Worm (Caenorhabditis elegans) whole organism, L4/young adult: ENCODE results near the gene T01B4.3.

Experiments
- W03F9.2 ChIP-seq: fragments of 150-350 bp; optimal IDR thresholded peaks from 2 replicates; lab custom pipeline; 2014; ENCODE audit warnings: missing biosample characterization, missing genetic modification characterization
- dao-5 ChIP-seq: sonication (generic microtip); optimal IDR thresholded peaks from 2 replicates; lab custom pipeline; 2016; ENCODE audit warnings: missing genotype, missing genetic modification characterization, moderate library complexity, missing compliant biosample characterization
- him-1 ChIP-seq: sonication (generic microtip); optimal IDR thresholded peaks from 2 replicates; lab custom pipeline; 2016; ENCODE audit warnings: missing genotype, missing genetic modification reagents, missing genetic modification characterization, missing compliant biosample characterization

ce11 chrX:16356341-16356740 is 38.8 kb upstream of the T01B4.3 start:
- TF ChIP-seq him-1 (no peak), W03F9.2 (tag; lab: Kevin White, UChicago) (no peak), dao-5 (tag; lab: Kevin White, UChicago) (no peak)
